Worm (Caenorhabditis elegans) whole organism, L4 larva: Measurements from ENCODE around the gene pie-1.

Experiments
- D1046.2 ChIP-seq: fragments of 200-800 bp; sonication (Bioruptor generic); IDR thresholded peaks from 2 replicates; pipeline ENCODE4 v1.3.6; 2022; ENCODE audit warnings: missing genetic modification characterization, missing compliant biosample characterization
- F37D6.2 ChIP-seq: sonication (generic microtip); optimal IDR thresholded peaks from 2 replicates; lab custom pipeline; 2016; ENCODE audit warnings: mild to moderate bottlenecking, missing genetic modification characterization, missing compliant biosample characterization
- F44E2.7 ChIP-seq: fragments of 200-800 bp; sonication (Bioruptor generic); IDR thresholded peaks from 2 replicates; pipeline ENCODE4 v2.1.2; 2022; ENCODE audit warnings: missing genetic modification characterization, missing compliant biosample characterization
- R02D3.7 ChIP-seq: fragments of 150-350 bp; sonication (generic microtip); optimal IDR thresholded peaks from 3 replicates; lab custom pipeline; 2014; ENCODE audit warnings: missing biosample characterization, missing genetic modification characterization
- T20F7.1 ChIP-seq: fragments of 200-800 bp; sonication (Bioruptor generic); optimal IDR thresholded peaks from 2 replicates; lab custom pipeline; 2018; ENCODE audit warnings: mild to moderate bottlenecking, missing genetic modification characterization, missing compliant biosample characterization
- Y5F2A.4 ChIP-seq: fragments of 200-800 bp; sonication (Bioruptor generic); optimal IDR thresholded peaks from 2 replicates; lab custom pipeline; 2018; ENCODE audit warnings: mild to moderate bottlenecking, missing genetic modification characterization, missing compliant biosample characterization
- ZK337.2 ChIP-seq: fragments of 200-800 bp; sonication (Bioruptor generic); IDR thresholded peaks from 2 replicates; pipeline ENCODE4 v1.3.6; 2022; ENCODE audit warnings: missing genetic modification reagents, missing genetic modification characterization, missing compliant biosample characterization
- ZK546.5 ChIP-seq, 2 experiments: sonication (generic microtip); optimal IDR thresholded peaks; 2 replicates each; lab custom pipeline; 2017; ENCODE audit warnings: missing biosample characterization in 2 of 2, missing genetic modification characterization in 2 of 2
- arid-1 ChIP-seq: fragments of 200-800 bp; sonication (Bioruptor generic); conservative IDR thresholded peaks from 2 replicates; pipeline ENCODE4 v1.3.6; 2022; ENCODE audit warnings: missing genetic modification reagents, missing genetic modification characterization, missing compliant biosample characterization
- attf-4 ChIP-seq: sonication (generic microtip); optimal IDR thresholded peaks from 3 replicates; lab custom pipeline; 2017; ENCODE audit warnings: missing biosample characterization, missing genetic modification characterization
- ceh-62 ChIP-seq: sonication (generic microtip); optimal IDR thresholded peaks from 2 replicates; lab custom pipeline; 2017; ENCODE audit warnings: missing biosample characterization, missing genetic modification characterization
- ceh-82 ChIP-seq: sonication (generic microtip); optimal IDR thresholded peaks from 2 replicates; lab custom pipeline; 2017; ENCODE audit warnings: missing biosample characterization, missing genetic modification characterization
- daf-12 ChIP-seq: fragments of 150-350 bp; optimal IDR thresholded peaks from 2 replicates; lab custom pipeline; 2014; ENCODE audit warnings: missing biosample characterization, missing genetic modification reagents, missing genetic modification characterization
- daf-16 ChIP-seq, 3 experiments: sonication (generic microtip); optimal IDR thresholded peaks; 2 replicates each; lab custom pipeline; 2016 to 2017; ENCODE audit warnings: missing genetic modification characterization in 3 of 3, missing genetic modification reagents in 3 of 3, mild to moderate bottlenecking in 2 of 3, missing compliant biosample characterization in 2 of 3, missing biosample characterization in 1 of 3, moderate library complexity in 1 of 3
- daf-8 ChIP-seq: fragments of 200-800 bp; sonication (Bioruptor generic); IDR thresholded peaks from 2 replicates; pipeline ENCODE4 v1.3.6; 2022; ENCODE audit warnings: missing genetic modification characterization, missing compliant biosample characterization
- dmd-6 ChIP-seq: fragments of 200-800 bp; sonication (Bioruptor generic); IDR thresholded peaks from 2 replicates; pipeline ENCODE4 v1.3.6; 2022; ENCODE audit warnings: missing genetic modification reagents, missing genetic modification characterization, missing compliant biosample characterization
- dmd-8 ChIP-seq: fragments of 200-800 bp; sonication (Bioruptor generic); IDR thresholded peaks from 2 replicates; pipeline ENCODE4 v1.3.6; 2022; ENCODE audit warnings: missing genetic modification characterization, missing compliant biosample characterization
- dmd-9 ChIP-seq: fragments of 200-800 bp; sonication (Bioruptor generic); IDR thresholded peaks from 2 replicates; pipeline ENCODE4 v1.3.6; 2022; ENCODE audit warnings: missing genetic modification reagents, missing genetic modification characterization, missing compliant biosample characterization
- dve-1 ChIP-seq: sonication (generic microtip); optimal IDR thresholded peaks from 2 replicates; lab custom pipeline; 2017; ENCODE audit warnings: antibody characterized with exemption, mild to moderate bottlenecking, missing genetic modification characterization, missing compliant biosample characterization; ENCODE audit not compliant: insufficient read depth
- egl-27 ChIP-seq: sonication (generic microtip); optimal IDR thresholded peaks from 3 replicates; lab custom pipeline; 2017; ENCODE audit warnings: missing biosample characterization, missing genetic modification reagents, missing genetic modification characterization
- egl-43 ChIP-seq: fragments of 200-800 bp; sonication (Bioruptor generic); IDR thresholded peaks from 2 replicates; pipeline ENCODE4 v1.3.6; 2022; ENCODE audit warnings: missing genetic modification reagents, missing genetic modification characterization, missing compliant biosample characterization
- fos-1 ChIP-seq: fragments of 150-350 bp; optimal IDR thresholded peaks from 2 replicates; lab custom pipeline; 2014; ENCODE audit warnings: missing biosample characterization, missing genetic modification characterization
- gei-8 ChIP-seq: fragments of 200-800 bp; sonication (Bioruptor generic); optimal IDR thresholded peaks from 2 replicates; lab custom pipeline; 2018; ENCODE audit warnings: mild to moderate bottlenecking, missing genetic modification characterization, missing compliant biosample characterization
- hlh-11 ChIP-seq: fragments of 200-800 bp; sonication (Bioruptor generic); optimal IDR thresholded peaks from 2 replicates; lab custom pipeline; 2018; ENCODE audit warnings: mild to moderate bottlenecking, missing genetic modification characterization, missing compliant biosample characterization
- hlh-30 ChIP-seq: sonication (generic microtip); optimal IDR thresholded peaks from 2 replicates; lab custom pipeline; 2017; ENCODE audit warnings: antibody characterized with exemption, mild to moderate bottlenecking, missing genetic modification characterization, missing compliant biosample characterization; ENCODE audit not compliant: insufficient read depth
- hmg-1.1 ChIP-seq: fragments of 200-800 bp; sonication (Bioruptor generic); IDR thresholded peaks from 2 replicates; pipeline ENCODE4 v1.3.6; 2022; ENCODE audit warnings: missing genetic modification reagents, missing genetic modification characterization, missing compliant biosample characterization
- lim-7 ChIP-seq: fragments of 200-800 bp; sonication (Bioruptor generic); IDR thresholded peaks from 2 replicates; pipeline ENCODE4 v1.3.6; 2022; ENCODE audit warnings: missing genetic modification characterization, missing compliant biosample characterization
- lin-13 ChIP-seq: fragments of 150-350 bp; optimal IDR thresholded peaks from 2 replicates; lab custom pipeline; 2014; ENCODE audit warnings: missing biosample characterization, missing genetic modification reagents, missing genetic modification characterization
- lin-29 ChIP-seq: fragments of 200-800 bp; sonication (Bioruptor generic); IDR thresholded peaks from 2 replicates; pipeline ENCODE4 v1.3.6; 2022; ENCODE audit warnings: missing genetic modification reagents, missing genetic modification characterization, missing compliant biosample characterization
- lin-38 ChIP-seq: fragments of 200-800 bp; sonication (Bioruptor generic); IDR thresholded peaks from 2 replicates; pipeline ENCODE4 v1.3.6; 2022; ENCODE audit warnings: missing genetic modification reagents, missing genetic modification characterization, missing compliant biosample characterization
- lin-39 ChIP-seq: fragments of 150-350 bp; optimal IDR thresholded peaks from 2 replicates; lab custom pipeline; 2014; ENCODE audit warnings: missing biosample characterization, missing genetic modification reagents, missing genetic modification characterization
- mdl-1 ChIP-seq, 2 experiments: fragments of 150-350 bp in 1 of 2; sonication (generic microtip) in 1 of 2; optimal IDR thresholded peaks; 2 replicates each; lab custom pipeline; 2014 to 2017; ENCODE audit warnings: missing biosample characterization in 2 of 2, missing genetic modification characterization in 2 of 2
- mdt-29 ChIP-seq: fragments of 200-800 bp; sonication (Bioruptor generic); IDR thresholded peaks from 2 replicates; pipeline ENCODE4 v1.3.6; 2022; ENCODE audit warnings: missing genetic modification reagents, missing genetic modification characterization, missing compliant biosample characterization
- mep-1 ChIP-seq: fragments of 150-350 bp; sonication (generic microtip); optimal IDR thresholded peaks from 3 replicates; lab custom pipeline; 2014; ENCODE audit warnings: missing biosample characterization, missing genetic modification characterization
- mes-2 ChIP-seq: sonication (generic microtip); optimal IDR thresholded peaks from 2 replicates; lab custom pipeline; 2016; ENCODE audit warnings: missing genotype, mild to moderate bottlenecking, missing genetic modification characterization, missing compliant biosample characterization; ENCODE audit not compliant: poor library complexity, severe bottlenecking
- mxl-2 ChIP-seq: fragments of 200-800 bp; sonication (Bioruptor generic); conservative IDR thresholded peaks from 2 replicates; pipeline ENCODE4 v1.3.6; 2022; ENCODE audit warnings: missing genetic modification reagents, missing genetic modification characterization, missing compliant biosample characterization
- nhr-11 ChIP-seq: fragments of 150-350 bp; optimal IDR thresholded peaks from 2 replicates; lab custom pipeline; 2014; ENCODE audit warnings: missing biosample characterization, missing genetic modification characterization
- nhr-41 ChIP-seq: fragments of 200-800 bp; sonication (Bioruptor generic); IDR thresholded peaks from 2 replicates; pipeline ENCODE4 v1.3.6; 2022; ENCODE audit warnings: missing genetic modification reagents, missing genetic modification characterization, missing compliant biosample characterization
- nhr-48 ChIP-seq: sonication (generic microtip); optimal IDR thresholded peaks from 2 replicates; lab custom pipeline; 2016; ENCODE audit warnings: mild to moderate bottlenecking, missing genetic modification characterization, missing compliant biosample characterization
- nhr-6 ChIP-seq: fragments of 150-350 bp; optimal IDR thresholded peaks from 2 replicates; lab custom pipeline; 2014; ENCODE audit warnings: missing biosample characterization, missing genetic modification characterization
- pha-4 ChIP-seq, 2 experiments: fragments of 150-350 bp in 1 of 2; fragments of 200-800 bp in 1 of 2; sonication (Bioruptor generic) in 1 of 2; IDR thresholded peaks in 1 of 2; optimal IDR thresholded peaks in 1 of 2; 2 replicates each; pipeline versions ENCODE4 v1.3.6 to Lab custom; 2014 to 2022; ENCODE audit warnings: missing genetic modification characterization in 2 of 2, missing genetic modification reagents in 2 of 2, missing biosample characterization in 1 of 2, missing compliant biosample characterization in 1 of 2
- php-3 ChIP-seq: fragments of 200-800 bp; sonication (Bioruptor generic); IDR thresholded peaks from 2 replicates; pipeline ENCODE4 v1.3.6; 2022; ENCODE audit warnings: missing genetic modification reagents, missing genetic modification characterization, missing compliant biosample characterization
- rbr-2 ChIP-seq: sonication (generic microtip); optimal IDR thresholded peaks from 2 replicates; lab custom pipeline; 2016; ENCODE audit warnings: missing genotype, missing genetic modification characterization, missing compliant biosample characterization
- set-16 ChIP-seq: fragments of 200-800 bp; sonication (Bioruptor generic); IDR thresholded peaks from 2 replicates; pipeline ENCODE4 v1.3.6; 2022; ENCODE audit warnings: missing genetic modification reagents, missing genetic modification characterization, missing compliant biosample characterization
- skn-1 ChIP-seq: fragments of 150-350 bp; optimal IDR thresholded peaks from 2 replicates; lab custom pipeline; 2014; ENCODE audit warnings: missing biosample characterization, missing genetic modification characterization
- snpc-1.2 ChIP-seq: fragments of 200-800 bp; sonication (Bioruptor generic); IDR thresholded peaks from 2 replicates; pipeline ENCODE4 v1.3.6; 2022; ENCODE audit warnings: missing genetic modification reagents, missing genetic modification characterization, missing compliant biosample characterization
- tag-97 ChIP-seq: fragments of 200-800 bp; sonication (Bioruptor generic); IDR thresholded peaks from 2 replicates; pipeline ENCODE4 v1.3.6; 2022; ENCODE audit warnings: missing genetic modification characterization, missing compliant biosample characterization
- unc-130 ChIP-seq: sonication (generic microtip); optimal IDR thresholded peaks from 2 replicates; lab custom pipeline; 2016; ENCODE audit warnings: missing genetic modification reagents, missing genetic modification characterization, missing compliant biosample characterization
- unc-39 ChIP-seq: sonication (generic microtip); optimal IDR thresholded peaks from 2 replicates; lab custom pipeline; 2017; ENCODE audit warnings: missing biosample characterization, missing genetic modification characterization
- zfp-3 ChIP-seq: fragments of 200-800 bp; sonication (Bioruptor generic); conservative IDR thresholded peaks from 2 replicates; pipeline ENCODE4 v1.3.6; 2022; ENCODE audit warnings: missing genetic modification reagents, missing genetic modification characterization, missing compliant biosample characterization
- ztf-11 ChIP-seq: fragments of 150-350 bp; optimal IDR thresholded peaks from 2 replicates; lab custom pipeline; 2014; ENCODE audit warnings: missing biosample characterization, missing genetic modification characterization

The pie-1 gene

DNA sequence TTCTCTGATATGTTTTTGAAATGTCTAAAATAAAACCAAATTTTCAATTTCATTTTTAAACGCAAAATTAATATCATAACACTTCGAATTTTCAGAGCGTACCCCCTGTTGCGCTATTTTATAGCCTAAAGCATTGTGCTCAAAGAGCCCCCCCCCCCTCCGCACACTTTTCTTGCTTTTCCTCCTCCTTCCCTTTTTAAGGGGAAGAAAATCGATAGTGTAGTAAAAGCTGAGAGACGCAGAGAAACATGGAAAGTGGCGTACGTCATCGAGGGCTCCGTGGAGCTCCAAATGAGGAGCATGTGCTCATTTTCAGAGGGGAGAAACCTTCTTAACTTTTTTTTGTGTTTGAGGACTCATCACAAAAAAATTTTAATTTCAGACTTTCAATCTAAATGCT lies 45.8 kb downstream of the pie-1 start, which contains the start of gene cccp-1 (continued):
- TF ChIP-seq ZK337.2 (no peak), attf-4 (tag; lab: Kevin White, UChicago) (no peak), mxl-2 (GFP tag; lab: Robert Waterston, UW) (no peak), lin-29 (GFP tag; lab: Robert Waterston, UW) (no peak), mep-1 (tag; lab: Kevin White, UChicago) (peak; percentile 44), egl-27 (tag; lab: Kevin White, UChicago) (no peak), ceh-82 (no peak), ZK546.5 (tag; optimal IDR thresholded peaks at IDR 0.05; lab: Kevin White, UChicago) (no peak), mdt-29 (no peak), T20F7.1 (no peak), F44E2.7 (GFP tag; lab: Robert Waterston, UW) (no peak), hlh-30 (tag; lab: Kevin White, UChicago) (peak; percentile 55), lin-38 (GFP tag; lab: Robert Waterston, UW) (peak; percentile 17; the same call in 1 of the 2 replicates), nhr-6 (tag; lab: Kevin White, UChicago) (no peak), lin-13 (GFP tag; lab: Kevin White, UChicago) (no peak), unc-130 (GFP tag; lab: Kevin White, UChicago) (no peak), daf-12 (tag; lab: Kevin White, UChicago) (no peak), dmd-6 (GFP tag; lab: Robert Waterston, UW) (no peak), lim-7 (GFP tag; lab: Robert Waterston, UW) (no peak), nhr-41 (GFP tag; lab: Robert Waterston, UW) (no peak), php-3 (no peak), hmg-1.1 (GFP tag; lab: Robert Waterston, UW) (peak; percentile 43; the same call in 1 of the 2 replicates), unc-39 (tag; lab: Kevin White, UChicago) (no peak), rbr-2 (tag; lab: Kevin White, UChicago) (peak; percentile 45), mes-2 (tag; lab: Kevin White, UChicago) (no peak), dmd-8 (GFP tag; lab: Robert Waterston, UW) (no peak), lin-39 (tag; lab: Kevin White, UChicago) (no peak), R02D3.7 (tag; lab: Kevin White, UChicago) (no peak), nhr-48 (no peak), Y5F2A.4 (no peak), dve-1 (tag; lab: Kevin White, UChicago) (peak; percentile 9), zfp-3 (GFP tag; lab: Robert Waterston, UW) (no peak), F37D6.2 (tag; lab: Kevin White, UChicago) (no peak), dmd-9 (GFP tag; lab: Robert Waterston, UW) (no peak), arid-1 (0 out of 2 replicates have a peak, but pooled peaks have one; percentile 21), D1046.2 (GFP tag; lab: Robert Waterston, UW) (no peak), fos-1 (tag; lab: Kevin White, UChicago) (no peak), ztf-11 (no peak), hlh-11 (tag; lab: Kevin White, UChicago) (no peak), daf-16 (GFP tag; optimal IDR thresholded peaks at IDR 0.05; lab: Kevin White, UChicago) (no peak), daf-16 (tag; optimal IDR thresholded peaks at IDR 0.05; lab: Kevin White, UChicago) (no peak), nhr-11 (tag; lab: Kevin White, UChicago) (peak; percentile 23), skn-1 (no peak), gei-8 (no peak), pha-4 (GFP tag; IDR thresholded peaks at IDR 0.05; lab: Robert Waterston, UW) (no peak), pha-4 (tag; optimal IDR thresholded peaks at IDR 0.05; lab: Kevin White, UChicago) (no peak), snpc-1.2 (GFP tag; lab: Robert Waterston, UW) (no peak), mdl-1 (tag; optimal IDR thresholded peaks at IDR 0.05; lab: Kevin White, UChicago) (peak in 1 of 2 experiments; percentile 45), tag-97 (GFP tag; lab: Robert Waterston, UW) (no peak), set-16 (GFP tag; lab: Robert Waterston, UW) (no peak), egl-43 (peak; percentile 35; the same call in 1 of the 2 replicates), ceh-62 (tag; lab: Kevin White, UChicago) (no peak), daf-8 (no peak)
